Worm (Caenorhabditis elegans) whole organism, early embryonic: ENCODE measurements around the gene Y110A2AL.1.

ENCODE experiments used
- B0310.2 ChIP-seq: sonication (generic microtip); optimal IDR thresholded peaks from 2 replicates; lab custom pipeline; 2016; ENCODE audit warnings: mild to moderate bottlenecking, missing genetic modification characterization, missing compliant biosample characterization
- ama-1 ChIP-seq: fragments of 150-350 bp; optimal IDR thresholded peaks from 2 replicates; lab custom pipeline; 2014
- flt-1 ChIP-seq: fragments of 200-800 bp; sonication (Bioruptor generic); IDR thresholded peaks from 2 replicates; pipeline ENCODE4 v1.3.6; 2022; ENCODE audit warnings: missing genetic modification characterization, missing compliant biosample characterization
- pes-1 ChIP-seq: fragments of 200-800 bp; sonication (Bioruptor generic); IDR thresholded peaks from 2 replicates; pipeline ENCODE4 v1.3.6; 2022; ENCODE audit warnings: missing genetic modification reagents, missing genetic modification characterization, missing compliant biosample characterization

DNA sequence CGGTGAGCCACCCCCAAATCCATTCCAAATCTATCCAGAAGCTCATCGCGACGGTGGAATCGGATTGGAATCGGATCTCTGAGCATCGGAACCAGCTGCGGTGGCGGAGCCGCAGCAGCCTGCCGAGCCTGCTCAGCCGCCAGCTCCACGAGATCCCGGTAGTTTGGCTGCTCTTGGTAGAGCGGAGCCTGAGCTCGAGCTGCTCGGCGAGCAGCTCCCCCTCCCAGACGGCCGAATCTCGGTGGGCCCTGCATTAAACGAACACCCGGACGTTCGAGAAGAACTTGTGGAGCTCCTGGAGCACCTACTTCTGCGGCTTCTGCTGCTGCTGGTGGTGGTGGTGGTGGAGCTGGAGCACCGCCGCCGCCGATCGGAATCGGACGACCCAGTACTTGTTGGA lies 28.8 kb downstream of the Y110A2AL.1 start:
- no peak for TF ChIP-seq flt-1 (GFP tag; lab: Robert Waterston, UW)
- TF ChIP-seq ama-1 (lab: Kevin White, UChicago): no peak
- TF ChIP-seq B0310.2 (tag; lab: Kevin White, UChicago): no peak
- no peak for TF ChIP-seq pes-1 (GFP tag; lab: Robert Waterston, UW)
